Fruit fly (Drosophila melanogaster): ENCODE measurements around the gene CG9231.

CG9231 gene

DNA sequence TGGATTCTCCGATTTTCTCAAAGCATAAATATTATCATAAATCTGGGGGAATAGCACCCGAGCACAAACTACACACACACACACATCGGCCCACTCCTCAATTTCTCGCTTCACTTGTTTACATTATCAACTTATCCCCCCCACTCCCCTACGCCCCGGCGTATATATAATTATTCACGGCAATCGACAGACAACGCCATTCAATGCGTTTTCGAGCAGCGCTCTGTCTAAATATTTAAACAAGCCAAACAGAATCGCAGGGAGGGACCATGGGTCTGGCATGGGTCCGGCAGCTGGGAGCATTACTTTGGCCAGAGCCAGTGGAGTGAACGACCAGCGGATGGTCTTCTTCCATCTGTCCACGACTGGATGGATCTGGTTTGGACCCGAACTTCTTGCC is 10.2 kb downstream of the CG9231 start (continued):
- TF ChIP-seq CG17612 (GFP tag; IDR thresholded peaks at IDR 0.05) (0 out of 2 replicates have a peak, but pooled peaks have one; percentile 21), CG1024 (GFP tag; IDR thresholded peaks at IDR 0.05) (peak; percentile 26; the same call in 1 of the 2 replicates), D (optimal IDR thresholded peaks at IDR 0.05) (no peak), D (GFP tag; optimal IDR thresholded peaks at IDR 0.05) (peak; percentile 61), gem (tag; optimal IDR thresholded peaks at IDR 0.05) (peak; percentile 50), Hr78 (GFP tag; optimal IDR thresholded peaks at IDR 0.05) (peak in 1 of 2 experiments; percentile 33), Hmr (GFP tag; optimal IDR thresholded peaks at IDR 0.05) (peak; percentile 34), slp2 (GFP tag; optimal IDR thresholded peaks at IDR 0.05) (peak; percentile 1), CG6813 (GFP tag; optimal IDR thresholded peaks at IDR 0.05) (peak; percentile 62), CG10979 (tag; optimal IDR thresholded peaks at IDR 0.05) (peak; percentile 20), fd96Cb (tag; optimal IDR thresholded peaks at IDR 0.05) (peak; percentile 10), Sry-δ (GFP tag; optimal IDR thresholded peaks at IDR 0.05) (no peak), dimm (GFP tag; IDR thresholded peaks at IDR 0.05) (peak; percentile 36; the same call in 1 of the 2 replicates), CG32532 (GFP tag; IDR thresholded peaks at IDR 0.05) (no peak), CG15601 (tag; optimal IDR thresholded peaks at IDR 0.05) (peak; percentile 74), Mad (GFP tag; optimal IDR thresholded peaks at IDR 0.05) (peak; percentile 22), CG33213 (GFP tag; optimal IDR thresholded peaks at IDR 0.05) (peak; percentile 24), CG10431 (GFP tag; optimal IDR thresholded peaks at IDR 0.05) (peak; percentile 47), CG8089 (GFP tag; optimal IDR thresholded peaks at IDR 0.05) (peak; percentile 50), fd64A (GFP tag; optimal IDR thresholded peaks at IDR 0.05) (peak; percentile 86), kni (GFP tag; optimal IDR thresholded peaks at IDR 0.05) (peak; percentile 68), CoRest (tag; optimal IDR thresholded peaks at IDR 0.05) (peak; percentile 13), cas (GFP tag; IDR thresholded peaks at IDR 0.05) (no peak), CG17568 (GFP tag; optimal IDR thresholded peaks at IDR 0.05) (peak; percentile 48), chif (GFP tag; optimal IDR thresholded peaks at IDR 0.05) (peak; percentile 4 to 25), Fer1 (GFP tag; optimal IDR thresholded peaks at IDR 0.05) (peak; percentile 35), prd (optimal IDR thresholded peaks at IDR 0.05) (no peak), prd (GFP tag; IDR thresholded peaks at IDR 0.05) (no peak), sd (tag; optimal IDR thresholded peaks at IDR 0.05) (peak; percentile 64), CG14860 (GFP tag; IDR thresholded peaks at IDR 0.05; ENCODE audit: partially characterized antibody) (no peak), CG2202 (tag; optimal IDR thresholded peaks at IDR 0.05) (peak; percentile 45), crol (GFP tag; IDR thresholded peaks at IDR 0.05) (peak; percentile 84), CG10654 (GFP tag; optimal IDR thresholded peaks at IDR 0.05) (peak; percentile 8), CG8290 (GFP tag; optimal IDR thresholded peaks at IDR 0.05) (peak; percentile 4), CG8290 (tag; optimal IDR thresholded peaks at IDR 0.05) (peak in 1 of 2 experiments; percentile 59), sr (GFP tag; IDR thresholded peaks at IDR 0.05) (no peak), tx (GFP tag; optimal IDR thresholded peaks at IDR 0.05) (no peak), ase (GFP tag; IDR thresholded peaks at IDR 0.05) (no peak), CG7556 (GFP tag; optimal IDR thresholded peaks at IDR 0.05) (peak; percentile 9), MTF-1 (GFP tag; optimal IDR thresholded peaks at IDR 0.05; ENCODE audit: borderline replicate concordance) (peak; percentile 69), CG3407 (GFP tag; optimal IDR thresholded peaks at IDR 0.05) (peak; percentile 68), btn (GFP tag; optimal IDR thresholded peaks at IDR 0.05) (peak; percentile 16), salm (tag; optimal IDR thresholded peaks at IDR 0.05) (peak; percentile 38), trem (tag; optimal IDR thresholded peaks at IDR 0.05) (no peak), scrt (GFP tag; optimal IDR thresholded peaks at IDR 0.05) (no peak), CG12219 (GFP tag; optimal IDR thresholded peaks at IDR 0.05) (peak; percentile 44), sc (optimal IDR thresholded peaks at IDR 0.05) (no peak), sc (GFP tag; optimal IDR thresholded peaks at IDR 0.05) (peak; percentile 12), phol (tag; optimal IDR thresholded peaks at IDR 0.05) (no peak), sqz (GFP tag; optimal IDR thresholded peaks at IDR 0.05) (peak; percentile 24), CG2129 (GFP tag; IDR thresholded peaks at IDR 0.05; ENCODE audit: partially characterized antibody) (no peak)

Measured in whole organism, embryonic.